Fruit fly (Drosophila melanogaster): Measurements from ENCODE around the gene dnt.

Gene dnt

DNA sequence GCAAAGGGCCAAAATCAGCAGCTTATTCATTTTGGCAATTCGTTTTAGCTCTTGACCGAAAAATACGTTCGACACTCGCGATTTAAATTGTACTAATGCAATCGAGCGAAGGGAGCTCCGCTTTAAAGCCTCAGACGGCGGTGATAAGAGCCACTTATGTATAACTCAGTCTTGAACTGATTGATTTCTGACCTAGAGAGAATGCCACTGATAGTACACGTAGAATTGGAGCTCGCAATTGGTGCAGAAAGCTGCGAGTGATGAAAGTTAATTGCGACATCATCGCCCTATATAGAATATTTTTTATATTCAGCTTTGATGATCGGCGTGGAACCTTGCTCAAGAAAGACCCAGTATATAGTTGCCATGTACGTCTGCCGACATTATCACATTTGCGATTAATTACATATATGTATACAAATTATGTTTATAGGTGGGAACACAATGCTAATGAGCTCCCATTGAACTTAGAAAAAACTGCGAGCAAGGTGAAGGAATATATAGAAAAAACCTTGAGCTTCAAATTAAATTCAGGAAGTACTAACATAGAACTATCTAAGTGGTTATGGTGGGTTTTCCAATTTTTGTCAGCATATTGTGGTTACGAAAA, 23.2 kb upstream of the dnt start, which contains the start of gene fon:
Gene fon (minus strand): TSS at position 100 of the 610 bp plus-strand sequence.
- TF ChIP-seq fd96Ca (GFP tag; IDR thresholded peaks at IDR 0.05) = no peak
- TF ChIP-seq Snoo (tag; optimal IDR thresholded peaks at IDR 0.05) = no peak
- TF ChIP-seq CG8159 (tag; optimal IDR thresholded peaks at IDR 0.05) = no peak
- no peak for TF ChIP-seq CG9948 (tag; optimal IDR thresholded peaks at IDR 0.05)
- no peak for TF ChIP-seq CG34367 (tag; optimal IDR thresholded peaks at IDR 0.05)
- TF ChIP-seq CG8301 (tag; optimal IDR thresholded peaks at IDR 0.05) = no peak
- TF ChIP-seq CG12605 (GFP tag; IDR thresholded peaks at IDR 0.05) = no peak
- no peak for TF ChIP-seq CG17806 (tag; optimal IDR thresholded peaks at IDR 0.05)
- TF ChIP-seq EcR (GFP tag; optimal IDR thresholded peaks at IDR 0.05) = no peak
- TF ChIP-seq rn (GFP tag; IDR thresholded peaks at IDR 0.05) = no peak
- TF ChIP-seq CG15710 (tag; optimal IDR thresholded peaks at IDR 0.05) = no peak
- TF ChIP-seq CG32121 (GFP tag; IDR thresholded peaks at IDR 0.05) = no peak
- TF ChIP-seq Pif1B (GFP tag; optimal IDR thresholded peaks at IDR 0.05) = no peak
- no peak for TF ChIP-seq CG4496 (GFP tag; IDR thresholded peaks at IDR 0.05)

DNA sequence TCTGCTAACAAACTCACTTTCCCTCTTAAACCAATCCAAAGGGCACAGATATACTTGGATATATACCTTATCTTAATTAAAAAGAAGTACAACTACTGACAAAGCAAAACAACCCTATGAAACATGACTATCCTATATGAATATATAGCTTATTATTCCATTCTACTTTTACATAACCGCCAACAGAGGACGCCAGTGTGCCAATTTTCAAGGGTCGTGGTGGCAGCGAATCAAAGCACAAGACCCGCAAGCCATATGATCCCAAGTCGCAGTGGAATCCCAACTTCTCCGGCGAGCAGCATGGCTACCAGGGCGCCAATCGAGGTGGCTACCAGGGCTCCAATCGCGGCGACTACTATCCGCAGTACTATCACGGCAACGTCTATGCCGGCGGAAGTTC, 19.3 kb upstream of the dnt start:
- TF ChIP-seq Pif1B (GFP tag; optimal IDR thresholded peaks at IDR 0.05) = no peak
- TF ChIP-seq CG4496 (GFP tag; IDR thresholded peaks at IDR 0.05) = no peak
- TF ChIP-seq CG34367 (tag; optimal IDR thresholded peaks at IDR 0.05) = no peak
- TF ChIP-seq D1 (tag; optimal IDR thresholded peaks at IDR 0.05) = no peak
- no peak for TF ChIP-seq Ets98B (GFP tag; IDR thresholded peaks at IDR 0.05)

DNA sequence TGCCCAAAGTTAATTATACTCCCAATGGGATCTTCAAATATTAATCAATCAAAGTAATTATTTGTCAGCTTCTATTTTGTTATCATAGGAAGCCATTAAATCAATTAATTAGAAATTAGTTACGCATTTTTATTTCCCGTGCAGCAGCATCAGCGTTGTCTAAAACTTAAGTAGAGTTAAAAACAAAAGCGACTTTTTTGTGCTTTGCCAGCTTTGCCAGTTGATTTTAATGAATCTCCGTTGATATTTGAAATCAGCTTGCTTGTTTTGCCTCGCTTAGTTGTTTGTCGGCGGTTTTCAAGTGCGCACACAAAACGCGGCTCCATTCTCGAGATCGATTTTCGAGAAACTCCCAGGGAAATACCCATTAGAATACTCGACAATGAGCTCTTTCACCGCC, 17.6 kb upstream of the dnt start, which contains the start of gene CG17350:
Gene CG17350 (plus strand): TSS at position 301 of the 400 bp plus-strand sequence.
- TF ChIP-seq CG14655 (GFP tag; optimal IDR thresholded peaks at IDR 0.05) (no peak), CG8159 (tag; optimal IDR thresholded peaks at IDR 0.05) (no peak), CG9948 (tag; optimal IDR thresholded peaks at IDR 0.05) (no peak), CG15710 (tag; optimal IDR thresholded peaks at IDR 0.05) (no peak), Snoo (tag; optimal IDR thresholded peaks at IDR 0.05) (no peak), CG4496 (GFP tag; IDR thresholded peaks at IDR 0.05) (no peak), Pif1B (GFP tag; optimal IDR thresholded peaks at IDR 0.05) (no peak), CG32121 (GFP tag; IDR thresholded peaks at IDR 0.05) (no peak), EcR (GFP tag; optimal IDR thresholded peaks at IDR 0.05) (no peak), CG8301 (tag; optimal IDR thresholded peaks at IDR 0.05) (no peak), CG13204 (GFP tag; optimal IDR thresholded peaks at IDR 0.05) (no peak)

DNA sequence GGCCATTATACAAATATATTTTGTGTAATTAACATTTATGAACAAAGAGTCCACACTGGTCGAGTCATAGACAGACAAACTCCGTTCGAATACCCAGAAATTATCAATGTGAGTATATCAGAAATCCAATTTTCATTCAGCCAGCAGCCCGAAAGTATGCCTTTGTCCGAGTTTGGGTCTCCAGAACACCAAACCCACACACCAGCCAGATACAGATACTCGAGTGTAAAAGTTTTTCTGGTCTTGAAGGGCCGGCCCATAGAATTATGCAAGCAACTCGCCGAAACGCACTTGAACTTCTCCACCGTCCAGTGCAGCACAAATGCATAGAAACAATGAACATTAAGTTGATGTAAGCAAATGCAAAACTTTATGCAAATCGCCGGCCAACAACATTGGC, 15.6 kb upstream of the dnt start:
- TF ChIP-seq CG17806 (tag; optimal IDR thresholded peaks at IDR 0.05) (no peak), CG4496 (GFP tag; IDR thresholded peaks at IDR 0.05) (no peak), Ets98B (GFP tag; IDR thresholded peaks at IDR 0.05) (no peak), EcR (GFP tag; optimal IDR thresholded peaks at IDR 0.05) (no peak), CG8159 (tag; optimal IDR thresholded peaks at IDR 0.05) (no peak), rn (GFP tag; IDR thresholded peaks at IDR 0.05) (no peak), Pif1B (GFP tag; optimal IDR thresholded peaks at IDR 0.05) (no peak), CG32121 (GFP tag; IDR thresholded peaks at IDR 0.05) (no peak), gl (tag; optimal IDR thresholded peaks at IDR 0.05) (no peak), CG13204 (GFP tag; optimal IDR thresholded peaks at IDR 0.05) (no peak), CG10348 (GFP tag; IDR thresholded peaks at IDR 0.05) (no peak), CG12605 (GFP tag; IDR thresholded peaks at IDR 0.05) (no peak), Snoo (tag; optimal IDR thresholded peaks at IDR 0.05) (no peak), CG8301 (tag; optimal IDR thresholded peaks at IDR 0.05) (no peak), D1 (tag; optimal IDR thresholded peaks at IDR 0.05) (no peak), CG14655 (GFP tag; optimal IDR thresholded peaks at IDR 0.05) (no peak), fd96Ca (GFP tag; IDR thresholded peaks at IDR 0.05) (no peak), Pif1A (GFP tag; optimal IDR thresholded peaks at IDR 0.05) (no peak), CG34367 (tag; optimal IDR thresholded peaks at IDR 0.05) (no peak)

DNA sequence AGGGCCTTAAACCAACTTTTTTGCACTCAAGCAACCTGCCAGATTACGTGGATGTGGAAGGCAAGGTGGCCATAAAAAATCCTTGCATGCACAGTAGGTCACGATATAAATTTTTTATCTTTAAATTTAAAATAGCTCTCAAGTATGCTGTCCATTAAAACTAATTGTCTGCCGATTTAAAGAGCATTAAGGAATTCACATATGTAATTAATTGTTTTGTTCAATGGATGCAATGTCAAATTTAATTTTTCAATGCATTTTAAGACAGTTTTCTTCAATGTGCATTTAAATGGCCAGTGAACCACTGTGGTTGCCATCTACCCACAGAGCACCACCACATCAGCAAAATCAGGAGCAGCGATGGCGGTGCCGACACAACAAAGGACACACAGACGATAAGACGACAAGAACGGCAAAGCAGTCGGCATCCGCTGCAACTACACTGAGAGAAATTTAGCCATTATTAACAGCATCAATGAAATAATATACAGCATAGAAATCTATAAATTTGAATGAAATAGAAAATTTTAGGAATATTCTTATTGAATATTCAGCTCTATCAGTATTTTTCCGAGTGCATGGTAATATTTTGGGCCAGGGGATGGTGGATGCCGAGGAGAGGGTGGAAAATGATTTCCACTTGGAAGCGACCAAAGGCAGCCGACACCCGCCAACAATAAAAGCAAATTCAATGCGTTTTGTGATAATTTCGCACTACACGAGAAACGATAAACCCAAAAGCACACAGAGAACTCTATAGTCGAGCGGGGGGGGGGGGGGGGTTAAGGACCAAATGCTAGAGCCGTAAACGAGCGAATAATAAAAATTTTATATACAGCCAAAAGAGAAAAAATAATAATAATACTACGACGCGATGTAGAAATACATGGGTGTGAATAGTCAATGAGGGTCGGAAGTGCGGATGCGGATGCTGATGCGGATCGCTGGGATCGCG, 14.4 kb upstream of the dnt start:
- TF ChIP-seq Ets98B (GFP tag; IDR thresholded peaks at IDR 0.05) (no peak), CG10348 (GFP tag; IDR thresholded peaks at IDR 0.05) (no peak), CG13204 (GFP tag; optimal IDR thresholded peaks at IDR 0.05) (no peak), CG8301 (tag; optimal IDR thresholded peaks at IDR 0.05) (no peak), CG34367 (tag; optimal IDR thresholded peaks at IDR 0.05) (peak; percentile 21), EcR (GFP tag; optimal IDR thresholded peaks at IDR 0.05) (no peak), CG15710 (tag; optimal IDR thresholded peaks at IDR 0.05) (peak; percentile 32), Snoo (tag; optimal IDR thresholded peaks at IDR 0.05) (no peak), Pif1A (GFP tag; optimal IDR thresholded peaks at IDR 0.05) (peak; percentile 15), CG9948 (tag; optimal IDR thresholded peaks at IDR 0.05) (peak; percentile 37), gl (tag; optimal IDR thresholded peaks at IDR 0.05) (no peak), CG4496 (GFP tag; IDR thresholded peaks at IDR 0.05) (no peak; the same call in 2 of the 3 replicates), D1 (tag; optimal IDR thresholded peaks at IDR 0.05) (no peak), fd96Ca (GFP tag; IDR thresholded peaks at IDR 0.05) (no peak; the same call in 2 of the 3 replicates), CG8159 (tag; optimal IDR thresholded peaks at IDR 0.05) (peak; percentile 55), CG32121 (GFP tag; IDR thresholded peaks at IDR 0.05) (no peak), rn (GFP tag; IDR thresholded peaks at IDR 0.05) (no peak), CG14655 (GFP tag; optimal IDR thresholded peaks at IDR 0.05) (peak; percentile 10), CG12605 (GFP tag; IDR thresholded peaks at IDR 0.05) (no peak), Pif1B (GFP tag; optimal IDR thresholded peaks at IDR 0.05) (no peak), CG17806 (tag; optimal IDR thresholded peaks at IDR 0.05) (peak; percentile 34)
